Worm (Caenorhabditis elegans) whole organism, mixed stage, embryonic: ENCODE data around the gene K02E11.5.

Experiments used
- blmp-1 ChIP-seq: fragments of 150-350 bp; optimal IDR thresholded peaks from 2 replicates; lab custom pipeline; 2014; ENCODE audit warnings: missing biosample characterization, missing genetic modification characterization
- elt-1 ChIP-seq: sonication (generic microtip); optimal IDR thresholded peaks from 2 replicates; lab custom pipeline; 2017; ENCODE audit warnings: missing genetic modification characterization, mild to moderate bottlenecking, missing compliant biosample characterization, antibody characterized with exemption, moderate library complexity, borderline replicate concordance; ENCODE audit not compliant: insufficient read depth
- flh-1 ChIP-seq: fragments of 200-800 bp; sonication (Bioruptor generic); optimal IDR thresholded peaks from 2 replicates; lab custom pipeline; 2018; ENCODE audit warnings: mild to moderate bottlenecking, missing genetic modification characterization, moderate library complexity, missing compliant biosample characterization
- ham-2 ChIP-seq: fragments of 200-800 bp; sonication (Bioruptor generic); optimal IDR thresholded peaks from 2 replicates; lab custom pipeline; 2018; ENCODE audit warnings: mild to moderate bottlenecking, missing genetic modification characterization, missing compliant biosample characterization
- mab-5 ChIP-seq: fragments of 150-350 bp; optimal IDR thresholded peaks from 2 replicates; lab custom pipeline; 2014; ENCODE audit warnings: missing biosample characterization, missing genetic modification characterization
- mep-1 ChIP-seq: fragments of 150-350 bp; optimal IDR thresholded peaks from 2 replicates; lab custom pipeline; 2017; ENCODE audit warnings: missing biosample characterization, missing genetic modification reagents, missing genetic modification characterization, inconsistent platforms
- nhr-12 ChIP-seq: fragments of 150-350 bp; optimal IDR thresholded peaks from 2 replicates; lab custom pipeline; 2014; ENCODE audit warnings: missing biosample characterization, missing genetic modification characterization
- nhr-237 ChIP-seq: fragments of 150-350 bp; optimal IDR thresholded peaks from 2 replicates; lab custom pipeline; 2014; ENCODE audit warnings: missing biosample characterization, missing genetic modification characterization
- nhr-28 ChIP-seq: fragments of 150-350 bp; optimal IDR thresholded peaks from 2 replicates; lab custom pipeline; 2014; ENCODE audit warnings: missing biosample characterization, missing genetic modification characterization
- nhr-76 ChIP-seq: sonication (generic microtip); optimal IDR thresholded peaks from 2 replicates; lab custom pipeline; 2017; ENCODE audit warnings: missing biosample characterization, missing genetic modification characterization
- pha-4 ChIP-seq: fragments of 150-350 bp; optimal IDR thresholded peaks from 2 replicates; lab custom pipeline; 2018; ENCODE audit warnings: missing biosample characterization, missing genetic modification reagents, missing genetic modification characterization
- sem-2 ChIP-seq: fragments of 200-800 bp; sonication (Bioruptor generic); optimal IDR thresholded peaks from 2 replicates; lab custom pipeline; 2018; ENCODE audit warnings: mild to moderate bottlenecking, missing genetic modification characterization, missing compliant biosample characterization
- snpc-4 ChIP-seq: fragments of 150-350 bp; optimal IDR thresholded peaks from 2 replicates; lab custom pipeline; 2014; ENCODE audit warnings: missing biosample characterization, missing genetic modification characterization
- sptf-1 ChIP-seq: sonication (generic microtip); optimal IDR thresholded peaks from 2 replicates; lab custom pipeline; 2017; ENCODE audit warnings: mild to moderate bottlenecking, missing genetic modification characterization, moderate library complexity, missing compliant biosample characterization

ce11 chrV:14268616-14269015 lies 16.5 kb downstream of the K02E11.5 start, which contains the start of gene F40G12.4:
- TF ChIP-seq mep-1 (tag; lab: Kevin White, UChicago) (no peak), nhr-12 (tag; lab: Kevin White, UChicago) (no peak), nhr-76 (tag; lab: Kevin White, UChicago) (no peak), blmp-1 (no peak), sptf-1 (tag; lab: Kevin White, UChicago) (no peak), mab-5 (tag; lab: Kevin White, UChicago) (no peak), ham-2 (GFP tag; lab: Kevin White, UChicago) (no peak), flh-1 (GFP tag; lab: Kevin White, UChicago) (no peak), elt-1 (tag; lab: Kevin White, UChicago) (no peak), pha-4 (tag; lab: Kevin White, UChicago) (no peak), snpc-4 (tag; lab: Kevin White, UChicago) (no peak), nhr-28 (tag; lab: Kevin White, UChicago) (no peak), sem-2 (GFP tag; lab: Kevin White, UChicago) (no peak), nhr-237 (tag; lab: Kevin White, UChicago) (no peak)
